Fruit fly (Drosophila melanogaster) whole organism, embryonic: ENCODE data around the gene Cka.
A peak's percentile ranks its signal among the peaks of the same experiment; 100 is the strongest.

Source experiments
- Adf1 ChIP-seq: fragments of 200-800 bp; sonication (Bioruptor generic); IDR thresholded peaks from 2 replicates; pipeline ENCODE4 v1.3.6; 2022; ENCODE audit warnings: missing biosample characterization, missing genetic modification characterization
- BEAF-32 ChIP-seq: fragments of 200-800 bp; sonication (Bioruptor generic); optimal IDR thresholded peaks from 3 replicates; lab custom pipeline; 2017; ENCODE audit warnings: missing biosample characterization, missing genetic modification characterization, mild to moderate bottlenecking, moderate library complexity, missing genetic modification reagents
- Bgb ChIP-seq: fragments of 200-800 bp; sonication (Bioruptor generic); IDR thresholded peaks from 2 replicates; pipeline ENCODE4 v1.3.6; 2022; ENCODE audit warnings: missing biosample characterization, missing genetic modification characterization; ENCODE audit not compliant: partially characterized antibody
- CG11504 ChIP-seq: fragments of 200-800 bp; sonication (Bioruptor generic); optimal IDR thresholded peaks from 3 replicates; lab custom pipeline; 2019; ENCODE audit warnings: missing biosample characterization, mild to moderate bottlenecking, missing genetic modification characterization, moderate library complexity
- CG12155 ChIP-seq: fragments of 200-800 bp; sonication (Bioruptor generic); optimal IDR thresholded peaks from 3 replicates; lab custom pipeline; 2016; ENCODE audit warnings: missing biosample characterization, missing genetic modification characterization
- CG12769 ChIP-seq: fragments of 200-800 bp; sonication (Bioruptor generic); optimal IDR thresholded peaks from 2 replicates; lab custom pipeline; 2019; ENCODE audit warnings: missing biosample characterization, mild to moderate bottlenecking, missing genetic modification characterization, moderate library complexity
- CG13287 ChIP-seq: fragments of 200-800 bp; sonication (Bioruptor generic); IDR thresholded peaks from 2 replicates; pipeline ENCODE4 v1.3.6; 2022; ENCODE audit warnings: missing biosample characterization, missing genetic modification characterization; ENCODE audit not compliant: partially characterized antibody
- CG15479 ChIP-seq: fragments of 200-800 bp; sonication (Bioruptor generic); optimal IDR thresholded peaks from 3 replicates; lab custom pipeline; 2019; ENCODE audit warnings: missing biosample characterization, mild to moderate bottlenecking, missing genetic modification characterization, moderate library complexity
- CG1603 ChIP-seq: fragments of 200-800 bp; sonication (Bioruptor generic); optimal IDR thresholded peaks from 2 replicates; lab custom pipeline; 2019; ENCODE audit warnings: missing biosample characterization, mild to moderate bottlenecking, missing genetic modification characterization, moderate library complexity
- CG16813 ChIP-seq: fragments of 200-800 bp; sonication (Bioruptor generic); IDR thresholded peaks from 3 replicates; pipeline ENCODE4 v1.3.6; 2022; ENCODE audit warnings: missing biosample characterization, missing genetic modification characterization; ENCODE audit not compliant: partially characterized antibody
- CG31224 ChIP-seq: fragments of 200-800 bp; sonication (Bioruptor generic); IDR thresholded peaks from 2 replicates; pipeline ENCODE4 v1.3.6; 2022; ENCODE audit warnings: missing biosample characterization, missing genetic modification characterization
- CG3163 ChIP-seq: fragments of 200-800 bp; sonication (Bioruptor generic); optimal IDR thresholded peaks from 3 replicates; lab custom pipeline; 2016; ENCODE audit warnings: missing biosample characterization, missing genetic modification characterization
- CG3281 ChIP-seq: fragments of 200-800 bp; sonication (Bioruptor generic); optimal IDR thresholded peaks from 3 replicates; lab custom pipeline; 2017; ENCODE audit warnings: missing biosample characterization, mild to moderate bottlenecking, missing genetic modification characterization
- CG34376 ChIP-seq: fragments of 200-800 bp; sonication (Bioruptor generic); optimal IDR thresholded peaks from 2 replicates; lab custom pipeline; 2018; ENCODE audit warnings: missing biosample characterization, mild to moderate bottlenecking, missing genetic modification characterization
- CG34422 ChIP-seq: fragments of 200-800 bp; sonication (Bioruptor generic); IDR thresholded peaks from 3 replicates; pipeline ENCODE4 v1.3.6; 2022; ENCODE audit warnings: missing biosample characterization, missing genetic modification characterization
- CG6254 ChIP-seq: fragments of 200-800 bp; sonication (Bioruptor generic); optimal IDR thresholded peaks from 3 replicates; lab custom pipeline; 2017; ENCODE audit warnings: mild to moderate bottlenecking, missing biosample characterization, missing genetic modification reagents, missing genetic modification characterization
- CG6765 ChIP-seq: fragments of 200-800 bp; sonication (Bioruptor generic); optimal IDR thresholded peaks from 3 replicates; lab custom pipeline; 2017; ENCODE audit warnings: missing biosample characterization, mild to moderate bottlenecking, missing genetic modification characterization
- CG6791 ChIP-seq: fragments of 200-800 bp; sonication (Bioruptor generic); IDR thresholded peaks from 3 replicates; pipeline ENCODE4 v1.3.6; 2022; ENCODE audit warnings: missing biosample characterization, missing genetic modification characterization; ENCODE audit not compliant: partially characterized antibody
- CG9727 ChIP-seq: fragments of 200-800 bp; sonication (Bioruptor generic); optimal IDR thresholded peaks from 3 replicates; lab custom pipeline; 2017; ENCODE audit warnings: missing biosample characterization, mild to moderate bottlenecking, missing genetic modification characterization
- CrebB ChIP-seq: fragments of 200-800 bp; sonication (Bioruptor generic); optimal IDR thresholded peaks from 3 replicates; lab custom pipeline; 2018; ENCODE audit warnings: missing biosample characterization, mild to moderate bottlenecking, missing genetic modification characterization
- D ChIP-seq, 2 experiments: fragments of 200-800 bp in 1 of 2; fragments of >200 bp in 1 of 2; sonication (Bioruptor generic) in 1 of 2; optimal IDR thresholded peaks; 2 replicates in 1 of 2; 3 replicates in 1 of 2; lab custom pipeline; 2017; ENCODE audit warnings: mild to moderate bottlenecking in 1 of 2, missing biosample characterization in 1 of 2, missing genetic modification characterization in 1 of 2, missing genetic modification reagents in 1 of 2
- Deaf1 ChIP-seq: fragments of 200-800 bp; optimal IDR thresholded peaks from 3 replicates; lab custom pipeline; 2019; ENCODE audit warnings: missing biosample characterization, mild to moderate bottlenecking, missing genetic modification characterization, moderate library complexity
- HHEX ChIP-seq: fragments of 200-800 bp; sonication (Bioruptor generic); optimal IDR thresholded peaks from 3 replicates; lab custom pipeline; 2017; ENCODE audit warnings: missing biosample characterization, mild to moderate bottlenecking, missing genetic modification characterization, missing genetic modification reagents
- HLHmδ ChIP-seq: fragments of 200-800 bp; sonication (Bioruptor generic); optimal IDR thresholded peaks from 2 replicates; lab custom pipeline; 2018; ENCODE audit warnings: missing biosample characterization, mild to moderate bottlenecking, missing genetic modification characterization, moderate library complexity
- Hand ChIP-seq: fragments of 200-800 bp; sonication (Bioruptor generic); optimal IDR thresholded peaks from 2 replicates; lab custom pipeline; 2017; ENCODE audit warnings: mild to moderate bottlenecking, missing biosample characterization, missing genetic modification reagents, missing genetic modification characterization
- Jarid2 ChIP-seq: fragments of 200-800 bp; sonication (Bioruptor generic); optimal IDR thresholded peaks from 3 replicates; lab custom pipeline; 2017; ENCODE audit warnings: mild to moderate bottlenecking, missing biosample characterization, missing genetic modification reagents, missing genetic modification characterization
- Meics ChIP-seq: fragments of 200-800 bp; sonication (Bioruptor generic); optimal IDR thresholded peaks from 2 replicates; lab custom pipeline; 2017; ENCODE audit warnings: missing biosample characterization, mild to moderate bottlenecking, missing genetic modification characterization
- Pdp1 ChIP-seq, 2 experiments: fragments of 200-800 bp; sonication (Bioruptor generic); optimal IDR thresholded peaks; 3 replicates each; lab custom pipeline; 2016; ENCODE audit warnings: missing biosample characterization in 2 of 2, missing genetic modification characterization in 2 of 2, mild to moderate bottlenecking in 1 of 2, moderate library complexity in 1 of 2
- Scr ChIP-seq: fragments of 200-800 bp; sonication (Bioruptor generic); IDR thresholded peaks from 2 replicates; pipeline ENCODE4 v1.3.6; 2022; ENCODE audit warnings: missing biosample characterization, missing genetic modification characterization; ENCODE audit not compliant: partially characterized antibody
- Trl ChIP-seq, 3 experiments: fragments of >200 bp in 2 of 3; fragments of 200-800 bp in 1 of 3; sonication (Bioruptor generic) in 1 of 3; optimal IDR thresholded peaks; 2 replicates in 1 of 3; 3 replicates in 2 of 3; lab custom pipeline; 2016 to 2017; ENCODE audit warnings: missing biosample characterization in 1 of 3, missing genetic modification characterization in 1 of 3
- chm ChIP-seq: fragments of 200-800 bp; sonication (Bioruptor generic); IDR thresholded peaks from 2 replicates; pipeline ENCODE4 v1.3.6; 2022; ENCODE audit warnings: missing biosample characterization, missing genetic modification characterization
- cwo ChIP-seq: fragments of 200-800 bp; sonication (Bioruptor generic); optimal IDR thresholded peaks from 3 replicates; lab custom pipeline; 2017; ENCODE audit warnings: missing biosample characterization, missing genetic modification characterization, mild to moderate bottlenecking, moderate library complexity, missing genetic modification reagents
- dysf ChIP-seq: fragments of 200-800 bp; sonication (Bioruptor generic); IDR thresholded peaks from 3 replicates; pipeline ENCODE4 v1.3.6; 2022; ENCODE audit warnings: missing biosample characterization, missing genetic modification characterization
- exex ChIP-seq: fragments of 200-800 bp; sonication (Bioruptor generic); optimal IDR thresholded peaks from 4 replicates; lab custom pipeline; 2018; ENCODE audit warnings: missing biosample characterization, mild to moderate bottlenecking, missing genetic modification characterization, moderate library complexity
- ind ChIP-seq: fragments of 200-800 bp; sonication (Bioruptor generic); optimal IDR thresholded peaks from 3 replicates; lab custom pipeline; 2016; ENCODE audit warnings: missing biosample characterization, missing genetic modification characterization
- knrl ChIP-seq: fragments of 200-800 bp; sonication (Bioruptor generic); IDR thresholded peaks from 3 replicates; pipeline ENCODE4 v1.3.6; 2022; ENCODE audit warnings: missing biosample characterization, missing genetic modification characterization; ENCODE audit not compliant: partially characterized antibody
- lab ChIP-seq: fragments of 200-800 bp; sonication (Bioruptor generic); optimal IDR thresholded peaks from 3 replicates; lab custom pipeline; 2017; ENCODE audit warnings: missing biosample characterization, missing genetic modification characterization, mild to moderate bottlenecking, moderate library complexity, missing genetic modification reagents
- lilli ChIP-seq: fragments of 200-800 bp; sonication (Bioruptor generic); optimal IDR thresholded peaks from 3 replicates; lab custom pipeline; 2016; ENCODE audit warnings: missing biosample characterization, missing genetic modification characterization
- mirr ChIP-seq: fragments of 200-800 bp; sonication (Bioruptor generic); optimal IDR thresholded peaks from 3 replicates; lab custom pipeline; 2018; ENCODE audit warnings: missing biosample characterization, mild to moderate bottlenecking, missing genetic modification characterization
- phol ChIP-seq: fragments of 200-800 bp; sonication (Bioruptor generic); optimal IDR thresholded peaks from 3 replicates; lab custom pipeline; 2018; ENCODE audit warnings: missing biosample characterization, mild to moderate bottlenecking, missing genetic modification characterization, moderate library complexity
- prd ChIP-seq, 3 experiments: fragments of >200 bp in 2 of 3; fragments of 200-800 bp in 1 of 3; sonication (Bioruptor generic) in 1 of 3; optimal IDR thresholded peaks in 2 of 3; IDR thresholded peaks in 1 of 3; 2 replicates in 2 of 3; 3 replicates in 1 of 3; pipeline versions ENCODE4 v1.3.6 to Lab custom; 2017 to 2022; ENCODE audit warnings: missing biosample characterization in 1 of 3, missing genetic modification characterization in 1 of 3
- sens ChIP-seq: fragments of 200-800 bp; sonication (Bioruptor generic); peaks from one replicate; lab custom pipeline; 2016; ENCODE audit warnings: missing biosample characterization, missing genetic modification characterization
- sug ChIP-seq: fragments of 200-800 bp; optimal IDR thresholded peaks from 2 replicates; lab custom pipeline; 2019; ENCODE audit warnings: missing biosample characterization, mild to moderate bottlenecking, missing genetic modification characterization, moderate library complexity
- vnd ChIP-seq: fragments of 200-800 bp; sonication (Bioruptor generic); IDR thresholded peaks from 3 replicates; pipeline ENCODE4 v1.3.6; 2022; ENCODE audit warnings: missing biosample characterization, missing genetic modification characterization; ENCODE audit not compliant: partially characterized antibody

Gene Cka

DNA sequence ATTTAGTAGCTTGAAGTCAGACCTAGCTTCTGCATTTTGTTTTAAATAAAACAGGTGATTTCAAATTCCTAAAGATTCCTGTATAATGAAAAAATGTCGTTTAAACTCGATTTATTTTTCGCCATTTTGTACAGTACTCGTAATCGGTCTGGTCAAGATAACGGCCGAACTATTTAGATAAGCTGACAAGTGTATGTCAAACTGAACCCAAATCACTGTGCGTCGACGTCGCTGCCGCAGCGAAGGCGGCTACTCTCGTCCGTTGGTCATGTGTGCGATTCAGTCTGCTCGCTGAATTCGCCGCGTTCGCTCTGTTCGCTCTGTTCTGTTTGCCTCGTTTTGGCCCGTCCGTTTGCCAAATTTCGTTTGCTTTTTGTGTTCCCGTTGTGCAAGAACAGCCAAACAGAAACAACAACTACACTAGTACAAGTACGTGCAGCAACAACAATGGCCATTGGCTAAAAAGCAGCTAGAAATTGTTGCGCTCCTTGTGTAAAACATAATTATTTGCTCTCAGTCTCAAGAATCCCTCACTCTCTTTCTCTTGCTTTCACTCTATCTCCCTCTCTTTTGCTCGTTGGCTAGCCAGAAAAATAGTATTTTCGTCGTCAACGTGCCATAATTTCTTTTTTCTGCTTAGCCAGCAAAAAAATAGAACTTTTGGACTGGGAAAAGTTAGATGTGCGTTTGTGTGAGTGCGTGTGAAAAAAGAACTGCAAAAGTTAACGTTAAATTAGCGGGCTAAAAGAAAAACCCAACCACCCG is 57.7 kb downstream of the Cka start (continued):
- TF ChIP-seq Scr (GFP tag; lab: Robert Waterston, UW) (peak; percentile 45; the same call in 1 of the 2 replicates), CG12769 (tag; lab: Kevin White, UChicago) (peak; percentile 97), phol (tag; lab: Kevin White, UChicago) (peak; percentile 27), CG1603 (peak; percentile 29), Meics (GFP tag; lab: Kevin White, UChicago) (peak; percentile 11), Deaf1 (tag; lab: Kevin White, UChicago) (peak; percentile 23), HLHmδ (no peak), BEAF-32 (GFP tag; lab: Kevin White, UChicago) (no peak), knrl (GFP tag; lab: Robert Waterston, UW) (no peak), CG3281 (GFP tag; lab: Kevin White, UChicago) (peak; percentile 26), CG6765 (GFP tag; lab: Kevin White, UChicago) (peak; percentile 45), dysf (GFP tag; lab: Robert Waterston, UW) (0 out of 3 replicates have a peak, but pooled peaks have one; percentile 23), exex (peak; percentile 84), CG9727 (GFP tag; lab: Kevin White, UChicago) (peak; percentile 18), chm (peak; percentile 68; the same call in 1 of the 2 replicates), lilli (GFP tag; lab: Kevin White, UChicago) (peak; percentile 28), CG16813 (GFP tag; lab: Robert Waterston, UW) (0 out of 3 replicates have a peak, but pooled peaks have one; percentile 26), CG12155 (no peak), CG15479 (GFP tag; lab: Kevin White, UChicago) (peak; percentile 83), ind (no peak), CG11504 (tag; lab: Kevin White, UChicago) (peak; percentile 16), Adf1 (GFP tag; lab: Robert Waterston, UW) (peak; percentile 91), Hand (GFP tag; lab: Kevin White, UChicago) (peak; percentile 41), CG6791 (GFP tag; lab: Robert Waterston, UW) (no peak), CG6254 (GFP tag; lab: Kevin White, UChicago) (no peak), CrebB (tag; lab: Kevin White, UChicago) (peak; percentile 34), prd (optimal IDR thresholded peaks at IDR 0.05; lab: Kevin White, UChicago) (no peak), prd (GFP tag; IDR thresholded peaks at IDR 0.05; lab: Robert Waterston, UW) (peak; percentile 36; the same call in 1 of the 3 replicates), lab (GFP tag; lab: Kevin White, UChicago) (peak; percentile 51), sug (tag; lab: Kevin White, UChicago) (peak; percentile 19), CG34376 (GFP tag; lab: Kevin White, UChicago) (peak; percentile 61), CG3163 (no peak), Jarid2 (GFP tag; lab: Kevin White, UChicago) (peak; percentile 72), mirr (GFP tag; lab: Kevin White, UChicago) (peak; percentile 74), D (optimal IDR thresholded peaks at IDR 0.05; lab: Kevin White, UChicago) (peak; percentile 94), D (GFP tag; optimal IDR thresholded peaks at IDR 0.05; lab: Kevin White, UChicago) (no peak), Pdp1 (GFP tag; optimal IDR thresholded peaks at IDR 0.05; lab: Kevin White, UChicago) (peak in 1 of 2 experiments; percentile 88), Bgb (peak; percentile 26; the same call in 1 of the 2 replicates), HHEX (GFP tag; lab: Kevin White, UChicago) (no peak), CG34422 (GFP tag; lab: Robert Waterston, UW) (0 out of 3 replicates have a peak, but pooled peaks have one; percentile 19), vnd (0 out of 3 replicates have a peak, but pooled peaks have one; percentile 25), sens (GFP tag; lab: Kevin White, UChicago) (peak; percentile 22), cwo (GFP tag; lab: Kevin White, UChicago) (peak; percentile 20), CG13287 (GFP tag; lab: Robert Waterston, UW) (peak; percentile 45), CG31224 (GFP tag; lab: Robert Waterston, UW) (0 out of 2 replicates have a peak, but pooled peaks have one; percentile 5), Trl (optimal IDR thresholded peaks at IDR 0.05; lab: Kevin White, UChicago) (peak; percentile 65 to 86), Trl (GFP tag; optimal IDR thresholded peaks at IDR 0.05; lab: Kevin White, UChicago) (no peak)
